Worm (Caenorhabditis elegans): Measurements from ENCODE around the gene xol-1.

xol-1 gene

ce11 chrX:8026709-8027108 is 14.4 kb upstream of the xol-1 start:
- TF ChIP-seq ama-1 (optimal IDR thresholded peaks at IDR 0.05) (peak; percentile 9), blmp-1 (tag; optimal IDR thresholded peaks at IDR 0.05; ENCODE audit: insufficient read depth) (peak; percentile 20), lsy-2 (tag; optimal IDR thresholded peaks at IDR 0.05) (peak in 1 of 2 experiments; percentile 63), nhr-21 (tag; optimal IDR thresholded peaks at IDR 0.05) (no peak), nhr-23 (tag; optimal IDR thresholded peaks at IDR 0.05) (no peak), crh-2 (tag; optimal IDR thresholded peaks at IDR 0.05) (peak; percentile 36), snpc-4 (tag; optimal IDR thresholded peaks at IDR 0.05) (no peak), sma-9 (GFP tag; optimal IDR thresholded peaks at IDR 0.05) (peak; percentile 52), sma-9 (tag; optimal IDR thresholded peaks at IDR 0.05) (no peak), nhr-129 (tag; optimal IDR thresholded peaks at IDR 0.05) (peak; percentile 33), nhr-25 (tag; optimal IDR thresholded peaks at IDR 0.05) (peak; percentile 31), sma-3 (GFP tag; optimal IDR thresholded peaks at IDR 0.05) (peak; percentile 25), elt-3 (tag; optimal IDR thresholded peaks at IDR 0.05) (no peak)

ce11 chrX:8027509-8027908 is 13.6 kb upstream of the xol-1 start:
- TF ChIP-seq skn-1 (tag; optimal IDR thresholded peaks at IDR 0.05) = no peak
- no peak for TF ChIP-seq C34F6.9 (tag; optimal IDR thresholded peaks at IDR 0.05)
- TF ChIP-seq zag-1 (tag; optimal IDR thresholded peaks at IDR 0.05) = no peak
- no peak for TF ChIP-seq mbf-1 (tag; optimal IDR thresholded peaks at IDR 0.05)
- no peak for TF ChIP-seq R02D3.7 (tag; optimal IDR thresholded peaks at IDR 0.05)
- no peak for TF ChIP-seq gmeb-1 (tag; optimal IDR thresholded peaks at IDR 0.05)
- TF ChIP-seq nhr-25 (tag; optimal IDR thresholded peaks at IDR 0.05) = no peak
- no peak for TF ChIP-seq lin-11 (tag; optimal IDR thresholded peaks at IDR 0.05)
- TF ChIP-seq ceh-16 (tag; optimal IDR thresholded peaks at IDR 0.05) = no peak
- TF ChIP-seq nhr-77 (tag; optimal IDR thresholded peaks at IDR 0.05) = no peak
- no peak for TF ChIP-seq sem-4 (tag; optimal IDR thresholded peaks at IDR 0.05)
- no peak for TF ChIP-seq peb-1 (tag; optimal IDR thresholded peaks at IDR 0.05)
- TF ChIP-seq nhr-21 (tag; optimal IDR thresholded peaks at IDR 0.05) = no peak
- TF ChIP-seq ZK546.5 (tag; optimal IDR thresholded peaks at IDR 0.05) = no peak
- TF ChIP-seq nhr-6 (tag; optimal IDR thresholded peaks at IDR 0.05) = no peak
- TF ChIP-seq ama-1 (optimal IDR thresholded peaks at IDR 0.05) = no peak
- TF ChIP-seq ceh-82 (tag; optimal IDR thresholded peaks at IDR 0.05) = no peak
- no peak for TF ChIP-seq Y55F3AM.14 (GFP tag; optimal IDR thresholded peaks at IDR 0.05)
- no peak for TF ChIP-seq unc-62 (GFP tag; optimal IDR thresholded peaks at IDR 0.05)

ce11 chrX:8029080-8029479 is 12.0 kb upstream of the xol-1 start, which contains the start of gene C34D10.1:
Gene C34D10.1 (plus strand): TSS chrX:8029479.
- TF ChIP-seq ZK546.5 (tag; optimal IDR thresholded peaks at IDR 0.05) (no peak), nhr-77 (tag; optimal IDR thresholded peaks at IDR 0.05) (no peak), elt-1 (tag; optimal IDR thresholded peaks at IDR 0.05) (no peak), alr-1 (tag; optimal IDR thresholded peaks at IDR 0.05) (no peak), snpc-4 (tag; optimal IDR thresholded peaks at IDR 0.05) (peak; percentile 14), sem-4 (tag; optimal IDR thresholded peaks at IDR 0.05) (peak; percentile 86), nhr-237 (tag; optimal IDR thresholded peaks at IDR 0.05) (no peak), ceh-82 (tag; optimal IDR thresholded peaks at IDR 0.05) (no peak), dmd-4 (tag; optimal IDR thresholded peaks at IDR 0.05) (no peak), lin-13 (GFP tag; optimal IDR thresholded peaks at IDR 0.05) (peak; percentile 67), nhr-10 (tag; optimal IDR thresholded peaks at IDR 0.05) (no peak), unc-55 (GFP tag; optimal IDR thresholded peaks at IDR 0.05) (no peak), mbf-1 (tag; optimal IDR thresholded peaks at IDR 0.05) (no peak), nhr-21 (tag; optimal IDR thresholded peaks at IDR 0.05) (peak; percentile 57), gmeb-1 (tag; optimal IDR thresholded peaks at IDR 0.05) (peak; percentile 56), ceh-16 (tag; optimal IDR thresholded peaks at IDR 0.05) (no peak), nhr-25 (tag; optimal IDR thresholded peaks at IDR 0.05) (peak; percentile 82), mab-5 (tag; optimal IDR thresholded peaks at IDR 0.05) (no peak), lin-11 (tag; optimal IDR thresholded peaks at IDR 0.05) (peak; percentile 73), ztf-1 (GFP tag; conservative IDR thresholded peaks at IDR 0.05) (no peak), sma-9 (GFP tag; optimal IDR thresholded peaks at IDR 0.05) (peak; percentile 69), sma-9 (tag; optimal IDR thresholded peaks at IDR 0.05) (no peak), nhr-11 (tag; optimal IDR thresholded peaks at IDR 0.05) (no peak), peb-1 (tag; optimal IDR thresholded peaks at IDR 0.05) (no peak), nhr-6 (tag; optimal IDR thresholded peaks at IDR 0.05) (peak; percentile 21), aly-2 (tag; optimal IDR thresholded peaks at IDR 0.05) (no peak), lsy-2 (tag; optimal IDR thresholded peaks at IDR 0.05) (peak in 1 of 2 experiments; percentile 77), R02D3.7 (tag; optimal IDR thresholded peaks at IDR 0.05) (no peak), C34F6.9 (tag; optimal IDR thresholded peaks at IDR 0.05) (peak; percentile 58), lin-39 (tag; optimal IDR thresholded peaks at IDR 0.05) (no peak), blmp-1 (tag; optimal IDR thresholded peaks at IDR 0.05; ENCODE audit: insufficient read depth) (peak; percentile 65), zag-1 (tag; optimal IDR thresholded peaks at IDR 0.05) (no peak), elt-3 (tag; optimal IDR thresholded peaks at IDR 0.05) (no peak), ama-1 (optimal IDR thresholded peaks at IDR 0.05) (peak; percentile 22), mdl-1 (tag; optimal IDR thresholded peaks at IDR 0.05) (peak in 1 of 2 experiments; percentile 2), nhr-12 (tag; optimal IDR thresholded peaks at IDR 0.05) (no peak), F13H6.1 (tag; optimal IDR thresholded peaks at IDR 0.05) (peak; percentile 61), ztf-11 (tag; optimal IDR thresholded peaks at IDR 0.05) (no peak), skn-1 (tag; optimal IDR thresholded peaks at IDR 0.05) (no peak), ztf-4 (tag; optimal IDR thresholded peaks at IDR 0.05) (peak; percentile 77), nhr-23 (tag; optimal IDR thresholded peaks at IDR 0.05) (no peak), egl-27 (tag; optimal IDR thresholded peaks at IDR 0.05) (peak; percentile 28), fos-1 (tag; optimal IDR thresholded peaks at IDR 0.05) (peak; percentile 63)

Data from whole organism, L2 larva.